Worm (Caenorhabditis elegans) whole organism, L3 larva: ENCODE measurements around the gene wdfy-3.

Experiments
- ZK546.5 ChIP-seq: sonication (generic microtip); optimal IDR thresholded peaks from 2 replicates; lab custom pipeline; 2017; ENCODE audit warnings: missing biosample characterization, missing genetic modification characterization
- lsy-12 ChIP-seq: sonication (generic microtip); optimal IDR thresholded peaks from 2 replicates; lab custom pipeline; 2016; ENCODE audit warnings: mild to moderate bottlenecking, missing genetic modification characterization, missing compliant biosample characterization
- nfya-1 ChIP-seq: sonication (generic microtip); optimal IDR thresholded peaks from 2 replicates; lab custom pipeline; 2017; ENCODE audit warnings: missing genetic modification characterization, mild to moderate bottlenecking, missing compliant biosample characterization, antibody characterized with exemption, moderate library complexity; ENCODE audit not compliant: insufficient read depth
- nhr-12 ChIP-seq: fragments of 150-350 bp; optimal IDR thresholded peaks from 2 replicates; lab custom pipeline; 2014; ENCODE audit warnings: missing biosample characterization, missing genetic modification characterization
- nhr-25 ChIP-seq: sonication (generic microtip); optimal IDR thresholded peaks from 2 replicates; lab custom pipeline; 2017; ENCODE audit warnings: missing biosample characterization, missing genetic modification characterization
- pqm-1 ChIP-seq: fragments of 150-350 bp; optimal IDR thresholded peaks from 2 replicates; lab custom pipeline; 2017; ENCODE audit warnings: missing biosample characterization, missing genetic modification characterization, inconsistent platforms
- ztf-11 ChIP-seq: fragments of 150-350 bp; optimal IDR thresholded peaks from 2 replicates; lab custom pipeline; 2014; ENCODE audit warnings: missing biosample characterization, missing genetic modification characterization

DNA sequence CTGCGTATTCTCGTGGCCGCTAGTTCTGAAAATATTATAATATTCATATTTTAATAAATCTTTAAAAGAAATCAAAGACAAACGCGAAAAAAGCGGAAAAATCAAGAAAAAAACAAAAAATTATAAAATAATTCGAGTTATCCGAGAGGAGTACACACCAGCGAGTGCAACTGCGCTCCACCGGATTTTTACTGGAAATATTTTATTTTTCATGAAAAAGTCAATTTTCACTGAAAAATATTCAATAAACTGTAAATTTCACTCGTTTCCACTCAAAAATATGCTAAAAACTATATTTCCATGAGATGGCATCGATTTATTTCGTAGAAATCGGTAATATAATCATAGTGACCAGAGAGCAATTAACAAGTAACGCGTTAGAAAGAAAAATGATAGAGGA lies 47.8 kb upstream of the wdfy-3 start, which contains the start of gene Y55D9A.2:
- no peak for TF ChIP-seq nhr-12 (tag; lab: Kevin White, UChicago)
- peak; percentile 11 for TF ChIP-seq nhr-25
- peak; percentile 38 for TF ChIP-seq nfya-1 (tag; lab: Kevin White, UChicago)
- TF ChIP-seq ZK546.5, result no peak
- TF ChIP-seq ztf-11 (tag; lab: Kevin White, UChicago), result no peak
- no peak for TF ChIP-seq pqm-1 (tag; lab: Kevin White, UChicago)
- TF ChIP-seq lsy-12 (tag; lab: Kevin White, UChicago), result no peak
